Fruit fly (Drosophila melanogaster): ENCODE results near the gene Tsp26A.

The Tsp26A gene

dm6 chr2L:6045972-6046718 lies 46.1 kb downstream of the Tsp26A start, which contains the start of gene Pfas (continued):
- TF ChIP-seq Hr78 (GFP tag; optimal IDR thresholded peaks at IDR 0.05) (peak in 1 of 2 experiments; percentile 41), Usf (GFP tag; optimal IDR thresholded peaks at IDR 0.05) (no peak), CG8388 (GFP tag; optimal IDR thresholded peaks at IDR 0.05) (no peak), CG1792 (GFP tag; optimal IDR thresholded peaks at IDR 0.05) (peak; percentile 57), repo (GFP tag; optimal IDR thresholded peaks at IDR 0.05) (peak; percentile 27), CG42726 (GFP tag; IDR thresholded peaks at IDR 0.05; ENCODE audit: partially characterized antibody) (no peak), CG4328 (GFP tag; optimal IDR thresholded peaks at IDR 0.05) (peak; percentile 27), hbn (GFP tag; IDR thresholded peaks at IDR 0.05; ENCODE audit: partially characterized antibody) (no peak), sc (optimal IDR thresholded peaks at IDR 0.05) (no peak), sc (GFP tag; optimal IDR thresholded peaks at IDR 0.05) (no peak), CG16813 (GFP tag; IDR thresholded peaks at IDR 0.05; ENCODE audit: partially characterized antibody) (no peak), Eip74EF (GFP tag; optimal IDR thresholded peaks at IDR 0.05) (no peak), CG13424 (tag; optimal IDR thresholded peaks at IDR 0.05) (peak; percentile 39), CG5953 (GFP tag; IDR thresholded peaks at IDR 0.05) (no peak), slp2 (GFP tag; optimal IDR thresholded peaks at IDR 0.05) (no peak), CG4617 (GFP tag; optimal IDR thresholded peaks at IDR 0.05; ENCODE audit: borderline replicate concordance) (no peak), h (optimal IDR thresholded peaks at IDR 0.05) (no peak), Atf6 (GFP tag; IDR thresholded peaks at IDR 0.05) (peak; percentile 61), CG3726 (GFP tag; IDR thresholded peaks at IDR 0.05) (peak; percentile 41; the same call in 1 of the 3 replicates), scrt (GFP tag; optimal IDR thresholded peaks at IDR 0.05) (peak; percentile 47), Bteb2 (GFP tag; optimal IDR thresholded peaks at IDR 0.05) (peak; percentile 28), NK7.1 (GFP tag; optimal IDR thresholded peaks at IDR 0.05) (peak; percentile 41), CG7987 (GFP tag; optimal IDR thresholded peaks at IDR 0.05) (peak; percentile 74), Meics (GFP tag; optimal IDR thresholded peaks at IDR 0.05) (peak; percentile 75), stwl (tag; optimal IDR thresholded peaks at IDR 0.05) (no peak), CG11398 (GFP tag; optimal IDR thresholded peaks at IDR 0.05) (no peak), CG15269 (tag; optimal IDR thresholded peaks at IDR 0.05) (peak; percentile 44), pnt (GFP tag; optimal IDR thresholded peaks at IDR 0.05) (peak; percentile 3), BtbVII (GFP tag; optimal IDR thresholded peaks at IDR 0.05) (no peak), Dfd (GFP tag; optimal IDR thresholded peaks at IDR 0.05) (no peak), chn (GFP tag; optimal IDR thresholded peaks at IDR 0.05) (peak; percentile 14), HLH3B (GFP tag; IDR thresholded peaks at IDR 0.05) (no peak), Hmr (GFP tag; optimal IDR thresholded peaks at IDR 0.05) (peak; percentile 80), CG7556 (GFP tag; optimal IDR thresholded peaks at IDR 0.05) (peak; percentile 42), CG10565 (GFP tag; optimal IDR thresholded peaks at IDR 0.05) (no peak), usp (GFP tag; optimal IDR thresholded peaks at IDR 0.05) (no peak), yki (optimal IDR thresholded peaks at IDR 0.05) (no peak), NFAT (GFP tag; IDR thresholded peaks at IDR 0.05) (peak; percentile 54; the same call in 1 of the 2 replicates), CG10366 (GFP tag; IDR thresholded peaks at IDR 0.05) (peak; percentile 36; the same call in 1 of the 2 replicates), CG5245 (GFP tag; optimal IDR thresholded peaks at IDR 0.05) (no peak), CG12391 (tag; optimal IDR thresholded peaks at IDR 0.05) (peak; percentile 50), pita (GFP tag; optimal IDR thresholded peaks at IDR 0.05) (no peak), CG4820 (GFP tag; optimal IDR thresholded peaks at IDR 0.05) (peak; percentile 28), CG11695 (GFP tag; IDR thresholded peaks at IDR 0.05) (0 out of 3 replicates have a peak, but pooled peaks have one; percentile 21), onecut (GFP tag; IDR thresholded peaks at IDR 0.05) (peak; percentile 43; the same call in 1 of the 2 replicates), dpn (GFP tag; optimal IDR thresholded peaks at IDR 0.05) (peak; percentile 58 to 70), CG13287 (GFP tag; IDR thresholded peaks at IDR 0.05; ENCODE audit: partially characterized antibody) (no peak), da (GFP tag; optimal IDR thresholded peaks at IDR 0.05) (no peak), pfk (GFP tag; optimal IDR thresholded peaks at IDR 0.05) (no peak), Camta (GFP tag; optimal IDR thresholded peaks at IDR 0.05) (peak; percentile 52)
